Worm (Caenorhabditis elegans): ENCODE results near the gene C56C10.4.

DNA sequence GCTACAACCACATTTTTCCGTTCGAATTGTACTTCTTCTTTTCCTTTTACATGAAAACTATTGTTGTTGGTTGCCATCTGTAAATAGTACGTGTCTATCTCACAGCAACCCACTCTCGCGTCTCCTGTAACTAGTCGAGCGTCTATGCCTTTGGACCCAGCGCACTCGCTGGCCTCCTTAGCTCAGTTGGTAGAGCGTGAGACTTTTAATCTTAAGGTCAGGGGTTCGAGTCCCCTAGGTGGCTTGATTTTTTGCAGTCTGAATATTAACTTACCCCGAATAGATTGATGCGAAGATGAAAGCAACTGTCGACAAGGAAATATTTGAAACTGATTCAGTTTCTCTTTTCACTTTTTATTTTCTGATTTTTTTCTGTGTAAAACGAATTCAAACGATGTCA is 17.8 kb upstream of the C56C10.4 start, which contains the start of gene mpz-3:
- TF ChIP-seq him-1 (tag; optimal IDR thresholded peaks at IDR 0.05), result no peak
- TF ChIP-seq dao-5 (tag; optimal IDR thresholded peaks at IDR 0.05), result no peak
